Worm (Caenorhabditis elegans) whole organism, L4 larva: ENCODE measurements around the gene C15H11.1.

ENCODE experiments used
- F10B5.3 ChIP-seq: sonication (generic microtip); optimal IDR thresholded peaks from 2 replicates; lab custom pipeline; 2016; ENCODE audit warnings: mild to moderate bottlenecking, missing genetic modification characterization, missing compliant biosample characterization
- F26F4.8 ChIP-seq: fragments of 200-800 bp; sonication (Bioruptor generic); conservative IDR thresholded peaks from 2 replicates; pipeline ENCODE4 v1.3.6; 2022; ENCODE audit warnings: missing genetic modification characterization, missing compliant biosample characterization
- F37D6.2 ChIP-seq: sonication (generic microtip); optimal IDR thresholded peaks from 2 replicates; lab custom pipeline; 2016; ENCODE audit warnings: mild to moderate bottlenecking, missing genetic modification characterization, missing compliant biosample characterization
- R02D3.7 ChIP-seq: fragments of 150-350 bp; sonication (generic microtip); optimal IDR thresholded peaks from 3 replicates; lab custom pipeline; 2014; ENCODE audit warnings: missing biosample characterization, missing genetic modification characterization
- Y105C5A.15 ChIP-seq: fragments of 200-800 bp; sonication (Bioruptor generic); IDR thresholded peaks from 2 replicates; pipeline ENCODE4 v1.3.6; 2022; ENCODE audit warnings: missing genetic modification characterization, missing compliant biosample characterization
- Y48G9A.11 ChIP-seq: fragments of 200-800 bp; sonication (Bioruptor generic); IDR thresholded peaks from 2 replicates; pipeline ENCODE4 v1.3.6; 2022; ENCODE audit warnings: missing genetic modification reagents, missing genetic modification characterization, missing compliant biosample characterization
- Y5F2A.4 ChIP-seq: fragments of 200-800 bp; sonication (Bioruptor generic); optimal IDR thresholded peaks from 2 replicates; lab custom pipeline; 2018; ENCODE audit warnings: mild to moderate bottlenecking, missing genetic modification characterization, missing compliant biosample characterization
- aha-1 ChIP-seq: fragments of 150-350 bp; peaks from one replicate; lab custom pipeline; 2014; ENCODE audit warnings: missing biosample characterization, missing genetic modification characterization
- ama-1 ChIP-seq: fragments of 150-350 bp; optimal IDR thresholded peaks from 2 replicates; lab custom pipeline; 2014; ENCODE audit warnings: inconsistent platforms, mixed read lengths
- attf-4 ChIP-seq: sonication (generic microtip); optimal IDR thresholded peaks from 3 replicates; lab custom pipeline; 2017; ENCODE audit warnings: missing biosample characterization, missing genetic modification characterization
- ceh-32 ChIP-seq: sonication (generic microtip); optimal IDR thresholded peaks from 2 replicates; lab custom pipeline; 2016; ENCODE audit warnings: mild to moderate bottlenecking, missing genetic modification characterization, missing compliant biosample characterization; ENCODE audit not compliant: poor library complexity
- ceh-62 ChIP-seq: sonication (generic microtip); optimal IDR thresholded peaks from 2 replicates; lab custom pipeline; 2017; ENCODE audit warnings: missing biosample characterization, missing genetic modification characterization
- ceh-82 ChIP-seq: sonication (generic microtip); optimal IDR thresholded peaks from 2 replicates; lab custom pipeline; 2017; ENCODE audit warnings: missing biosample characterization, missing genetic modification characterization
- egl-27 ChIP-seq: sonication (generic microtip); optimal IDR thresholded peaks from 3 replicates; lab custom pipeline; 2017; ENCODE audit warnings: missing biosample characterization, missing genetic modification reagents, missing genetic modification characterization
- hlh-30 ChIP-seq: sonication (generic microtip); optimal IDR thresholded peaks from 2 replicates; lab custom pipeline; 2017; ENCODE audit warnings: antibody characterized with exemption, mild to moderate bottlenecking, missing genetic modification characterization, missing compliant biosample characterization; ENCODE audit not compliant: insufficient read depth
- jun-1 ChIP-seq: fragments of 150-350 bp; optimal IDR thresholded peaks from 2 replicates; lab custom pipeline; 2014; ENCODE audit warnings: missing biosample characterization, missing genetic modification reagents, missing genetic modification characterization
- lim-7 ChIP-seq: fragments of 200-800 bp; sonication (Bioruptor generic); IDR thresholded peaks from 2 replicates; pipeline ENCODE4 v1.3.6; 2022; ENCODE audit warnings: missing genetic modification characterization, missing compliant biosample characterization
- lin-1 ChIP-seq: fragments of 200-800 bp; sonication (Bioruptor generic); IDR thresholded peaks from 2 replicates; pipeline ENCODE4 v1.3.6; 2022; ENCODE audit warnings: missing genetic modification reagents, missing genetic modification characterization, missing compliant biosample characterization
- lin-39 ChIP-seq: fragments of 150-350 bp; optimal IDR thresholded peaks from 2 replicates; lab custom pipeline; 2014; ENCODE audit warnings: missing biosample characterization, missing genetic modification reagents, missing genetic modification characterization
- mdt-29 ChIP-seq: fragments of 200-800 bp; sonication (Bioruptor generic); IDR thresholded peaks from 2 replicates; pipeline ENCODE4 v1.3.6; 2022; ENCODE audit warnings: missing genetic modification reagents, missing genetic modification characterization, missing compliant biosample characterization
- mxl-2 ChIP-seq: fragments of 200-800 bp; sonication (Bioruptor generic); conservative IDR thresholded peaks from 2 replicates; pipeline ENCODE4 v1.3.6; 2022; ENCODE audit warnings: missing genetic modification reagents, missing genetic modification characterization, missing compliant biosample characterization
- mxl-3 ChIP-seq: fragments of 200-800 bp; sonication (Bioruptor generic); optimal IDR thresholded peaks from 2 replicates; lab custom pipeline; 2018; ENCODE audit warnings: mild to moderate bottlenecking, missing genetic modification characterization, missing compliant biosample characterization
- nhr-10 ChIP-seq: fragments of 150-350 bp; optimal IDR thresholded peaks from 2 replicates; lab custom pipeline; 2014; ENCODE audit warnings: missing biosample characterization, missing genetic modification characterization
- nhr-11 ChIP-seq: fragments of 150-350 bp; optimal IDR thresholded peaks from 2 replicates; lab custom pipeline; 2014; ENCODE audit warnings: missing biosample characterization, missing genetic modification characterization
- nhr-111 ChIP-seq: fragments of 200-800 bp; sonication (Bioruptor generic); optimal IDR thresholded peaks from 2 replicates; lab custom pipeline; 2018; ENCODE audit warnings: mild to moderate bottlenecking, missing genetic modification characterization, missing compliant biosample characterization
- nhr-41 ChIP-seq: fragments of 200-800 bp; sonication (Bioruptor generic); IDR thresholded peaks from 2 replicates; pipeline ENCODE4 v1.3.6; 2022; ENCODE audit warnings: missing genetic modification reagents, missing genetic modification characterization, missing compliant biosample characterization
- nhr-48 ChIP-seq: sonication (generic microtip); optimal IDR thresholded peaks from 2 replicates; lab custom pipeline; 2016; ENCODE audit warnings: mild to moderate bottlenecking, missing genetic modification characterization, missing compliant biosample characterization
- nhr-76 ChIP-seq: fragments of 150-350 bp; optimal IDR thresholded peaks from 2 replicates; lab custom pipeline; 2014; ENCODE audit warnings: missing biosample characterization, missing genetic modification characterization
- pha-4 ChIP-seq, 2 experiments: fragments of 150-350 bp in 1 of 2; fragments of 200-800 bp in 1 of 2; sonication (Bioruptor generic) in 1 of 2; IDR thresholded peaks in 1 of 2; optimal IDR thresholded peaks in 1 of 2; 2 replicates each; pipeline versions ENCODE4 v1.3.6 to Lab custom; 2014 to 2022; ENCODE audit warnings: missing genetic modification characterization in 2 of 2, missing genetic modification reagents in 2 of 2, missing biosample characterization in 1 of 2, missing compliant biosample characterization in 1 of 2
- php-3 ChIP-seq: fragments of 200-800 bp; sonication (Bioruptor generic); IDR thresholded peaks from 2 replicates; pipeline ENCODE4 v1.3.6; 2022; ENCODE audit warnings: missing genetic modification reagents, missing genetic modification characterization, missing compliant biosample characterization
- saeg-2 ChIP-seq: fragments of 200-800 bp; sonication (Bioruptor generic); IDR thresholded peaks from 2 replicates; pipeline ENCODE4 v1.3.6; 2022; ENCODE audit warnings: missing genetic modification reagents, missing genetic modification characterization, missing compliant biosample characterization
- sdz-12 ChIP-seq: fragments of 200-800 bp; sonication (Bioruptor generic); optimal IDR thresholded peaks from 2 replicates; lab custom pipeline; 2018; ENCODE audit warnings: mild to moderate bottlenecking, missing genetic modification characterization, missing compliant biosample characterization
- set-16 ChIP-seq: fragments of 200-800 bp; sonication (Bioruptor generic); IDR thresholded peaks from 2 replicates; pipeline ENCODE4 v1.3.6; 2022; ENCODE audit warnings: missing genetic modification reagents, missing genetic modification characterization, missing compliant biosample characterization
- skn-1 ChIP-seq: fragments of 150-350 bp; optimal IDR thresholded peaks from 2 replicates; lab custom pipeline; 2014; ENCODE audit warnings: missing biosample characterization, missing genetic modification characterization
- tag-97 ChIP-seq: fragments of 200-800 bp; sonication (Bioruptor generic); IDR thresholded peaks from 2 replicates; pipeline ENCODE4 v1.3.6; 2022; ENCODE audit warnings: missing genetic modification characterization, missing compliant biosample characterization
- unc-39 ChIP-seq: sonication (generic microtip); optimal IDR thresholded peaks from 2 replicates; lab custom pipeline; 2017; ENCODE audit warnings: missing biosample characterization, missing genetic modification characterization
- unc-62 ChIP-seq, 3 experiments: fragments of 150-350 bp in 1 of 3; sonication (generic microtip); optimal IDR thresholded peaks in 2 of 3; peaks in 1 of 3; 1 replicate in 1 of 3; 2 replicates in 2 of 3; lab custom pipeline; 2014 to 2017; ENCODE audit warnings: missing biosample characterization in 3 of 3, missing genetic modification characterization in 3 of 3, missing genetic modification reagents in 3 of 3, missing genotype in 1 of 3
- vab-7 ChIP-seq: fragments of 200-800 bp; sonication (Bioruptor generic); IDR thresholded peaks from 2 replicates; pipeline ENCODE4 v1.3.6; 2022; ENCODE audit warnings: missing genetic modification reagents, missing genetic modification characterization, missing compliant biosample characterization
- zag-1 ChIP-seq: fragments of 150-350 bp; optimal IDR thresholded peaks from 2 replicates; lab custom pipeline; 2014; ENCODE audit warnings: missing biosample characterization, missing genetic modification characterization
- ztf-7 ChIP-seq: fragments of 150-350 bp; optimal IDR thresholded peaks from 2 replicates; lab custom pipeline; 2014; ENCODE audit warnings: missing biosample characterization, missing genetic modification characterization

C15H11.1 gene

ce11 chrV:14378052-14378451 lies 15.6 kb upstream of the C15H11.1 start:
- peak in 1 of 2 experiments; percentile 77 for TF ChIP-seq unc-62 (GFP tag; optimal IDR thresholded peaks at IDR 0.05 in 1 of 2; lab: Kevin White, UChicago)
- no peak for TF ChIP-seq unc-62 (tag; optimal IDR thresholded peaks at IDR 0.05; lab: Kevin White, UChicago)
- no peak for TF ChIP-seq Y105C5A.15

- TF ChIP-seq aha-1 (tag; lab: Kevin White, UChicago) (peak; percentile 68), Y5F2A.4 (GFP tag; lab: Kevin White, UChicago) (no peak), hlh-30 (tag; lab: Kevin White, UChicago) (no peak)
Observed at ce11 chrV:14378986-14379385, 14.6 kb upstream of the C15H11.1 start, which contains the start of gene npr-43. TSS of gene npr-43 (minus strand) at chrV:14379086.

- TF ChIP-seq unc-62 (GFP tag; optimal IDR thresholded peaks at IDR 0.05 in 1 of 2; lab: Kevin White, UChicago), result peak in 1 of 2 experiments; percentile 96
- TF ChIP-seq unc-62 (tag; optimal IDR thresholded peaks at IDR 0.05; lab: Kevin White, UChicago), result no peak
- TF ChIP-seq nhr-10 (tag; lab: Kevin White, UChicago), result no peak
- TF ChIP-seq aha-1 (tag; lab: Kevin White, UChicago), result peak; percentile 37
- no peak for TF ChIP-seq lin-1 (GFP tag; lab: Robert Waterston, UW)
Observed at ce11 chrV:14380242-14380641, 13.4 kb upstream of the C15H11.1 start.

ce11 chrV:14391830-14392229 lies 1.8 kb upstream of the C15H11.1 start, which contains the start of gene C15H11.10:
TSS of gene C15H11.10 (plus strand) at chrV:14392130.
- TF ChIP-seq pha-4 (GFP tag; IDR thresholded peaks at IDR 0.05; lab: Robert Waterston, UW), result no peak
- no peak for TF ChIP-seq pha-4 (tag; optimal IDR thresholded peaks at IDR 0.05; lab: Kevin White, UChicago)
- no peak for TF ChIP-seq F37D6.2
- no peak for TF ChIP-seq ceh-32 (tag; lab: Kevin White, UChicago)
- no peak for TF ChIP-seq nhr-41
- no peak for TF ChIP-seq ceh-62 (tag; lab: Kevin White, UChicago)

ce11 chrV:14394743-14395142 lies 1.1 kb downstream of the C15H11.1 start, which contains the start of gene C15H11.13:
TSS of gene C15H11.13 (plus strand) at chrV:14395043.
- TF ChIP-seq set-16 (GFP tag; lab: Robert Waterston, UW), result no peak
- no peak for TF ChIP-seq ceh-32 (tag; lab: Kevin White, UChicago)
- no peak for TF ChIP-seq nhr-111 (GFP tag; lab: Kevin White, UChicago)
- TF ChIP-seq php-3, result no peak

- TF ChIP-seq sdz-12 (GFP tag; lab: Kevin White, UChicago) (no peak), skn-1 (tag; lab: Kevin White, UChicago) (no peak), nhr-76 (no peak), F26F4.8 (GFP tag; lab: Robert Waterston, UW) (no peak), lin-39 (no peak), tag-97 (GFP tag; lab: Robert Waterston, UW) (no peak), mdt-29 (GFP tag; lab: Robert Waterston, UW) (no peak), egl-27 (no peak), nhr-41 (no peak), ama-1 (no peak), php-3 (no peak), nhr-48 (tag; lab: Kevin White, UChicago) (no peak)
Observed at ce11 chrV:14396123-14396669, 2.6 kb downstream of the C15H11.1 start.

- TF ChIP-seq lim-7 (GFP tag; lab: Robert Waterston, UW) (no peak), vab-7 (no peak), F10B5.3 (tag; lab: Kevin White, UChicago) (no peak), R02D3.7 (tag; lab: Kevin White, UChicago) (no peak), hlh-30 (tag; lab: Kevin White, UChicago) (no peak), saeg-2 (GFP tag; lab: Robert Waterston, UW) (no peak), ztf-7 (tag; lab: Kevin White, UChicago) (no peak), Y48G9A.11 (GFP tag; lab: Robert Waterston, UW) (no peak), attf-4 (tag; lab: Kevin White, UChicago) (no peak), aha-1 (tag; lab: Kevin White, UChicago) (no peak), nhr-11 (tag; lab: Kevin White, UChicago) (no peak), jun-1 (no peak), ceh-82 (tag; lab: Kevin White, UChicago) (no peak), mxl-3 (GFP tag; lab: Kevin White, UChicago) (no peak), mxl-2 (GFP tag; lab: Robert Waterston, UW) (no peak), zag-1 (tag; lab: Kevin White, UChicago) (no peak), unc-39 (tag; lab: Kevin White, UChicago) (no peak)
Observed at ce11 chrV:14405647-14406046, 12.0 kb downstream of the C15H11.1 start.
